Fruit fly (Drosophila melanogaster): ENCODE measurements around the gene CG31342.

DNA sequence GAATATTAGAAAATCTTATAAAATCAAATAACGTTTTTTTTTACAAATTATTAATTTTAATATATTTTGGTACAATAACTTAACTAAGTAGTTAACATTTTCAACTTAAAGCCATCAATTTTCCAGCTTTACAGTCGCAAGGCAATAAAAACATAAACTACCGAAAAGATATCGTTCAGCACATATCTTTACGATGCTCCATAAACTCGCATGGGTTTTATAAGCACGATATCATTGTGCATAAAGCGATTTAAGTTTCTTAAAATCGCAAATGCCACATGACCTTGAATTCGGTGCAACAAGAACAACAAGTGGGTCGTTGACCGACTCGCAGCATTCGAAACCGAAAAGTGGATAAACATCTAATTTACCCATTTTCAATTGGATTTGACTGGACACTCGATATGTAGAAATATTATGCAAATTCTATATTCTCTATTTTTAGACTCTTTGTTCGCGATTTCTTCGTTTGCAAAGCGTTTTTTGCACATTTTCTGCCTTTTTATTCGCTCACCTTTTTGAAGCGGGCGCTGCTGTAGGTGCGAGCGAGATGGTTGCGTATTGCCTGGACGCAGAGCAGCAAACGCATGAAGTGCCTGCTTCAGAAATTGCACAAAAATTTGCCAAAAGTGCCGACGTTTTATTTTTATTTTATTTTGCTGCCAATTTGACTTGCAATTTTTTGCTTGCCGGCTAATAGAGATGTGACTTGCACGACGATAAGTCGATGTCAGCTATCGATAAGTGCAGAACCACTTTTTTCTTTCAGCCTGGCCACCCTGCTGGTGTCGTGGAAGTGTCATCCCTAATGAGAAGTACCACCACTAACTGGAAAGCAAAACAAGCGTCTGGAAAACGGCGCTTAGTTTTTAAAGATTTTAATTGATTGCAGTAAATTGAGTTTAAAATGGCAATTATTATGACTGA, 24.6 kb upstream of the CG31342 start, which contains the start of gene Spc25:
- TF ChIP-seq Lpt (GFP tag; optimal IDR thresholded peaks at IDR 0.05) (no peak), Sox102F (GFP tag; optimal IDR thresholded peaks at IDR 0.05) (peak; percentile 10)
